Fruit fly (Drosophila melanogaster) S2 (cell line): ENCODE measurements around the gene AhcyL1.

ENCODE experiments used
- CG8478 ChIP-seq: fragments of >200 bp; optimal IDR thresholded peaks from 2 replicates; lab custom pipeline; 2018
- CTCF ChIP-seq, 2 experiments: fragments of >200 bp; optimal IDR thresholded peaks; 2 replicates each; lab custom pipeline; 2018

AhcyL1 gene

DNA sequence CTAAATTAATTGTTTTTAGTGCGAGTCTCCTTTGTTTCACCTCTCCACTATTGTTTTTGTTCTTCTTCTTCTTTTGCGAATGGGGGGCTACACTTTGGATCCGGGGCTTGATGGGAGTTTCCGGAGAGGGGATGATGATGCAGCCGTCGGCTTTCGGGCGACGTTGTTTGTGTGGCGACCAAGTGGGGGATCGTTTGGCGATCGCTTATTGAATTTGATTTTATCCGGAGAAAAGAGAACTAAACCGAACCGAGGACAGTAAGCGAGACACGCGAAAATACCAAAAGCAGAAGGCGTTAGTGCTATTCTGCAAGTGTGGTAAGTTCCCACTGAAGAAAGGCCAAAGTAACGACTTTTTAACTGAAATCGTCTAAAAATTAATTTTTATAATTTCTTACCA, at the start of gene AhcyL1:
AhcyL1 (minus strand) TSS at position 281 of the 400 bp plus-strand sequence.
- no peak for TF ChIP-seq CTCF (optimal IDR thresholded peaks at IDR 0.05; lab: Kevin White, UChicago)

DNA sequence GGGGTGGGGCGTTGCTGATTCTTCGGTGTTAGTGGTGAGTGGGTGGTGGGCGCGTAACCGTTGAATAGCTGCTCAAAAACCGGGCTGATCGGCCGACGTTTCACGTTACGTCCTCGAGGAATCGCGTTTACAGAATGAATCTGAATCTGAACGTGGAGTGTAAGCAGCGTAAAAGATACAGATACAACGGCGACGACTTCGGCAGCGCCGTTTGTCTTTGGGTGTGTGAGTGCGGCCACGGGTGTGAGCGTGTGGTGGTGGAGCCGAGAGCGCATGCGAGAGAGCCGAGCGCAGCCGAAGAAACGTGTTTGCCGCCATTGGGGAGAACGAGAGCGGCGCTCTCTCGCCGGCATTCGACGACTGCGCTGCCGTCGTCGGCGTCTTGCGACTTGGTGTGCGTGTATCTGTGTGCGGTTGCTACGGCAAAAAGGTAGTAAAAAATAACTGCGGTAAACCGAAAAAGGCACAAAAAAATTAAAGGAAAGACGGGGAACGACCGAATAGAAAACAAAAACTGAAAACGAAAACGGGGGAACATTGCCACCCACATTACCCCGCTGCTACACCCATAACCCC, 48.9 kb upstream of the AhcyL1 start:
- no peak for TF ChIP-seq CTCF (optimal IDR thresholded peaks at IDR 0.05; lab: Kevin White, UChicago)
- no peak for TF ChIP-seq CG8478

DNA sequence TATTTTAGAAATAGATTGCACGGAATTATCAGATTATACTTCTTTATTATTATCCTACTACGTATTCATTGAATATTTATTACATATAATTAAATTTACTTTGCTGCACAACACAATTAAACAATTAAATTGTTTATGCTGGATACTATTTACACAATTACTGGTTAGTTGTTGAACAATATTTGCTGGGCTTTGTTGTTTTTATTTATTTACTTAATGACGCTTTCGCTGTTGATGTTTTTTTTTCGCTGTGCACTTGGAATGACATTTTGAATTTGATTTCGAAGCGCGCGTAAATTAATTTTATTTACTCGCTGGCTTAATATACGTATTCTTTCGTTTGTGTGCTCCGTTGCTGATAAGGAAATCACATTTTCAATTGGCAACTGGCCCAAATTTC, 48.1 kb upstream of the AhcyL1 start:
- no peak for TF ChIP-seq CG8478
- TF ChIP-seq CTCF (optimal IDR thresholded peaks at IDR 0.05; lab: Kevin White, UChicago): no peak

DNA sequence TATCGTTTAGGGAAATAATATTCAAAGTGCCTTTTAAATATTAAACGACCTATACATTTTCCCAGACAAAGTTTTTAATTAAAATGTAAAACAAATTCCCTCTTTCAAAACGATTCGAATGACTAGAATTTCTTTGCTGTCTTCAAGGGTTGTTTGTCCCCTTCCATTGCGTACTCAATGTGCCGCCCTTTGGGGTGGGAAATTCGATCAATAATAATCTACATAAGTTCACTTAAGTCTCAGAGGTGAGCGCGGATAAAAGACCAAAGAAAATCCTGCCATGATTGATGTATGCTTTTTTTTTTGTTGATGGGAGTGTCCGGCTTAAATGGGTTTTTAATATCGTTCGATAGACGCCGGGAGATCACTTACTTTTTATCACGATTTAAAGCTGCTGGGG, 47.6 kb upstream of the AhcyL1 start:
- TF ChIP-seq CG8478 (no peak), CTCF (optimal IDR thresholded peaks at IDR 0.05; lab: Kevin White, UChicago) (no peak)

DNA sequence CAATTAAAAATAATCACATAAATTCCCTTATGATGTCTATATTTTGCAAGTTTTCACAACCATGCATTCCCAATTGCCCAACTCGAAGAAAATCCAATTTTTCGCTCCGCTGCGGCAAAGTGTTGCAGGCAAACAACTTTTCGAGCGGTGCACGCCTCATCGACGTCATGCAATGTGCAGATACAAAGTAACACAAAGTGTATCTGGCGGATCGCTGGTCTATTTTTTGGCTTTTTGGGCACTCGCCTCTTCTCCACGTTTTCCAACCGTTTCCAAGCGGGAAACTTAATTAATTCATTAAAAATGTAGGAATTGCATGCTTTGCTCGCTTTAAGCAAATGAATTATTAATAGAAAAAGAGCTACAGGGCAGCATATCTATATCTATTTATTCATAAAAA, 46.7 kb upstream of the AhcyL1 start:
- no peak for TF ChIP-seq CG8478
- no peak for TF ChIP-seq CTCF (optimal IDR thresholded peaks at IDR 0.05; lab: Kevin White, UChicago)

DNA sequence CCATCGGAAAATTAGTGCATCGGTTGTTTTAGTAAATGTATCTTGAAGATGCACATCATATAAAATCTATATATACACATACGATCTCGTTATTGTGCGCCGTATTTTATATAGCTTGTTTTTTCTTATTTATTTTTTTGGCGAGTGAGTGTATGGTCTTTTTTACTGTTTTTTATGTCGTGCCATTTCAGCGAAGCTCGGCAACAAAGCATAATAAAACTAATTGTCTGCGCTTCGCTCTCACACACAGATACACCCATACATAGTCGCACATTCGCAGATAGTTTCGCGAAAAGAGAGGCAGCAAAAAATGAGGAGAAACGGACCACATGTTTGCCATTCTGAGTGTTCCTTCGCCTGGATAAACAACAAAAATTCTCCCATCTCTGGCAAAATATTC, 45.7 kb upstream of the AhcyL1 start:
- no peak for TF ChIP-seq CTCF (optimal IDR thresholded peaks at IDR 0.05; lab: Kevin White, UChicago)
- no peak for TF ChIP-seq CG8478

DNA sequence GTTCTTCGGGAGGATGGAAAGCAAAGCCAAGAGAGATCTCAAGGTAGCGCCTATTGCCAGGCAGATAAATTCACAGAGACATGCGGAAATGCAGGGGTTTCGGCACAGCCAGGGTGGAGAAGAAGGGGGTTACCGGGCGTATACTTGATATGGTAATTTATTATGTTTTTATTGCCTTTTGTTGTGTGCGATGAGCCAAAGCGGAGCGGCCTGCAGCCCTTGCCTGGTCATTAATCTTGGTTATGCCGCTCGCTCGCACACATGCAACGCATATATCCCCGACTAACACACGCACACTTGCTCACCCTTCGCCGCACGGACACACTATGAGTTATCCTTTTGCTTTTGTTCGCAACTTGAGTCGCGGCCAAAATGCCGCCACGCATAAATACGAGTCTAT, 44.5 kb upstream of the AhcyL1 start:
- TF ChIP-seq CTCF (optimal IDR thresholded peaks at IDR 0.05; lab: Kevin White, UChicago): no peak
- no peak for TF ChIP-seq CG8478

DNA sequence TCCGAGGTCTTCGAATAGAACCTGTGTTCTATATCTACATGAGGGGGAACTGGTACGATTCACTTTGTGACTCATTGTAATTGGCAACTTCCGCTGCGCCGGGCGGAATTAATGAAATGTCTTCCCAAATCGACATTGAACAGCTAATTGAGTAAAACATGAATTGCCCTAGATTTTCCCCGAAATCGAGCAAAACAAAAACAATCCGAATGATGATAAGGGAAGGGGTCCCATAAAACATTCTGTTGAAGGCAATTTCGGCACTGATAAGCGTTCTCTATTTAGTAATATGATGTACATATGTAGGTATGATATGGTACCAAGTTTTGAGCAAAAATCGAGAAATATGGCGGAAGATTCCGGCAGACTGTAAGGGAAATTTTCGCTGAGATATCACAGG, 37.6 kb upstream of the AhcyL1 start:
- TF ChIP-seq CG8478: no peak
- TF ChIP-seq CTCF (optimal IDR thresholded peaks at IDR 0.05; lab: Kevin White, UChicago): no peak

DNA sequence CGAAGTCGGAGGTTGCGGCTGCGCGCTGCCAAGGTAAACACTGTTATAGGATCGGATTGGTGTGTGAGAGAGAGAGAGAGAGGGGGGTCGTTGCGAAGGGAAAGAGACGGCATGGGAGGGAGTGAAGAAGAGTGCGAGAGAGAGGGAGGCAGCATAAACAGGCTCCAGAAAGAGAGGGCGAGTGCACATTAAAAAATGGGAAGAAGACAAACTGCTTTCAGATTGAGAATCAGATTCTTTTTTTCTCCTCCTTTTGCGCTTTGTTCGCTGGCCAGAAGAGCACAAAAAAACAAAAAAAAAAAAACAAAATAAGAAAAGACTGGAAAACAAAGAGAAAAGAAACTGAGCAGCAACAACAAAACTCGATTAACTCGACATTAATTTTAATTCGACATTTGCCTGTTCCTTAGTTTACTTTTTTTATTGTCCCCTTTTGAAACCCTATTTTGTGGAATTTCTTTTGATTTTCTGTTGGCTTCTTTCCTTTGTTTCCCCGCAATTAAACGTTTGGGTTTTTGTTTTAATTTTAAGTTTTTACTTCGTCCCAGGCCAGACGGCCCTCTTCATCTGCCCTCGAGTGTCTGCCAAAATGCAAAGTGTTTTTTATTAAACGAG, 36.3 kb upstream of the AhcyL1 start:
- TF ChIP-seq CTCF (optimal IDR thresholded peaks at IDR 0.05; lab: Kevin White, UChicago): no peak

DNA sequence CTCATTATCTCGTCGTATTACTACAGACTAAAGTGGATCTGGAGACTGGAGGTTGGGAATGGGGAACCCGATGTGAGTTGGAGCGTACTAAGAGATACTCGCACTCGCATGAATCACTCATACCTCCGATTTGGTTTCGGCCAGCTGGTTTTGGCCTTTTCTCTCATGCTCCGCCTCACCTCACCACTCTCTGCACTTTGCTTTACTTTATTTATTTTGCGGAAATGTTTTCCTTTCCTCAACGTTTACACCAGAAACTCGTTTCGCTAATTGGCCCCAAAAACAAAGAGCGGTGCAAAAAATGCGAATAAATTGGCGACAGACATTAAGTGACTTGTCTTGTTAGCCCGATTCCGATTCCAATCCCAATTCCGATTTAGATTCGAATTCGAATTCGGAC, 35.3 kb upstream of the AhcyL1 start:
- TF ChIP-seq CG8478 (no peak), CTCF (optimal IDR thresholded peaks at IDR 0.05; lab: Kevin White, UChicago) (no peak)

DNA sequence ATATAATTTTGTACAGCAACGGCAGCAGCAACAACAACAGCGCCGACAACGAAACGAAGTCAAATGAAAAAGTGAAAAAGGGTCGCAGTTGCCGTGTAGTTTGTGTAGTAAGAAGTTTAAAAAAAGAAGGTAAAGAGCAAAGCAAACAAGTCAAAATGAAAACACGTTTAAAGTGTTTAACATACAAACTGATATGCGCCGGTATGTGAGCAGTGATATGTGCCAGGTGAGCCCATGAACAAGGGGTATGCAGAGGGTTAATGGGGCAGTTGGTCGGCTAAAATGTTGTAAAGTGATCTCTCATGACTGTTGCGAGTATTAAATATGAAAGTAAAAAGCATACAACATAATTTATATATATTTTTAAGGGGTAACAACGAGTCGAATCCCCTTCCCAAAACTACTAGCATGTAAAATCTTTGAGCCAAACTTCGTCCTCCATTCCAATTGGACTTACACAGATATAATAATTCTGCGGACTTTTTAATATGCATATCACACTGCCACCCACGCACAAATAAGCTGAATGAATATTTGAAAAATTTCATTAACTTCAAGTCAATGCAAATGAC, 33.9 kb upstream of the AhcyL1 start:
- TF ChIP-seq CTCF (optimal IDR thresholded peaks at IDR 0.05; lab: Kevin White, UChicago) (no peak), CG8478 (no peak)

DNA sequence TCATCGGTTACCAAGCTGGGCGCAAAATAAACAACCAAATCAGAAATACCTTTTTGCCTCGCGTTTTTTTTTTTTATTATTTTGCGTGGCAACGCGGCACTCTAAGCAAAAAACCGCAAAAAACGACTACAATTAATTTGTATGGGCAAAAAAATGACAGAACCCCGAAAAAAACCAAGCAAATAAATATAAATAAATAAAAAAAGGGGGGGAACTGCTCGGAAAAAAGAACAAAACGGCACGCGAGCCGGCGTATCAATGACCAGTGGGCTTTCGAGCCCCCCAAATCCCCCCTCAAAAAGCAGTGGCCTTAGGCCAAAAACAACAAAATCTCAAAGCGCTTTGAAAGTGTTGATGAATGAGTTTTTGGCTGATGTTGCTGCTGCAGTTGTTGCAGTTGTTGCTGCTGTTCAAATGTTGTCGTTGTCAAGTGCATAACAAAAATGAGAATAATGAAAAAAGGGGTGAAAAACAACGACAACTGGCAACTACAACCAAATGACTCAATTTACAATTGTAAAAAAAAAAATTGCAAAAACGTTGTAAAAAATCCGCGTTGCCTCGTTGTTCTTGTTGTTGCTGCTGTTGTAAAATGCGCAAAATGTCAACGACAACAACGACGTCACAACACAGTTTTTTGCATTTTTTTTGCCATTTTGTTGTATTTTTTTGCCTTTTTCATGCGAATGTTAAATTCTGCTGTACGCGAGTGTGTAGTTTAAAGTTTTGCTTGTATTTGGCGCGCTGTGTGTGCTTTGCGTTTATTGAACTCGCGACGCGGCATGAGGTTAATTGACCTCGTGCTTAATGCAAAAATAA, 33.2 kb upstream of the AhcyL1 start:
- TF ChIP-seq CG8478 (no peak), CTCF (optimal IDR thresholded peaks at IDR 0.05; lab: Kevin White, UChicago) (no peak)

DNA sequence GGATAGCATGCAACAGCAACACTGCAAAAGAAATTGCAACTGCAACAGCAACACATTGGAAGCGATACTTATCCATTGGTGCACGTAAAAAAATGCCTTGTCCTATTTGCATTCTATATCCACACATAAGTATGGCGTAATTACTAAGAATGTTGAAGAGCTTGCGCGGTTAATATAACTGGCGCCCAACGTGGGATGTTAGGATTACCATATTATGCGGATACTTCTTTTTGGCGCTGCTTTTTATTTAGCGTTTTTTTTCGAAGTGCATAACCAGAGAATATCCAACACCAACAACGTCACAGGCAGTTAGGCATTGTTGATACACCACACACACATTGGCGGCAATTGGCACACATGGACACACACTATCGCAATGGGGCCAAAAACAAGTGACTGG, 30.0 kb upstream of the AhcyL1 start:
- TF ChIP-seq CTCF (optimal IDR thresholded peaks at IDR 0.05; lab: Kevin White, UChicago): no peak
- TF ChIP-seq CG8478: no peak

DNA sequence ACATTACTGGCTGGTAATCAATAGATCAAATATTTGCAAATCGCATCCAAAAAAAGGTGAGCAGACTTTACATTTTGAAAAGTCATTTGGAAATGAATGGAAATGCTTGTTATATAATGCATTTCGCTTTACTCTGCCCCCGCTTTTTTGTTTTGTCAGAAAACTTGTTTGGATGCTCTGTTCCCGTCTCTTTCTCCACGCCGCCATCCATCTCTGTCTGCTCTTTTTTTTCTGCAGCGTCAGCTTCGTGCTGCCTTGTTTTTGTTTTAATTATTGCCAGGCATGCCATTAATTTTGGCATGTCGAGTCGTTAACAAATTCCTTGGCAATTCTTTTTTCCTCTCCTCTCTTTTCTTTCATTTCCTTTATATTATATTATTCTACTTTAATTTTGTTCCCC, 29.3 kb upstream of the AhcyL1 start:
- TF ChIP-seq CTCF (optimal IDR thresholded peaks at IDR 0.05; lab: Kevin White, UChicago): no peak
- TF ChIP-seq CG8478: no peak

DNA sequence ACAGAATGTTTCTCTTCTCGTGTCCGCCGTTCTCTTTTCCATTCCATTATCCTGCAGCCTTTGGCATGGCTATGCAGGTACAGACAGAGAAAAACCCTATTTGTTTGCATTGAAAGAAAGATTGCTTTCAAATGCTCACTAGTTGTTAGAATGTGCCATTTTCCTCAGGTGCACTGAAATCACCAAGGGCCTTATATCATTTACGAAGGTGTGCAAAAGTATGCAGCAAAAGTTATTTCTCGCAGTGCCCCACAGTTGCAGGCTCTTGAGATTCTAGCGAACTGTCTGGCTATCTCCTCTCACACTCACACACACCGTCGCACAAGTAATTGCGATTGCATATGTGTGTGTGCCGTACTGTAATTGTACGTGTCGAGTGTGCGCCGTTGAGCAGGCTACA, 28.2 kb upstream of the AhcyL1 start:
- TF ChIP-seq CG8478: no peak
- TF ChIP-seq CTCF (optimal IDR thresholded peaks at IDR 0.05; lab: Kevin White, UChicago): no peak

DNA sequence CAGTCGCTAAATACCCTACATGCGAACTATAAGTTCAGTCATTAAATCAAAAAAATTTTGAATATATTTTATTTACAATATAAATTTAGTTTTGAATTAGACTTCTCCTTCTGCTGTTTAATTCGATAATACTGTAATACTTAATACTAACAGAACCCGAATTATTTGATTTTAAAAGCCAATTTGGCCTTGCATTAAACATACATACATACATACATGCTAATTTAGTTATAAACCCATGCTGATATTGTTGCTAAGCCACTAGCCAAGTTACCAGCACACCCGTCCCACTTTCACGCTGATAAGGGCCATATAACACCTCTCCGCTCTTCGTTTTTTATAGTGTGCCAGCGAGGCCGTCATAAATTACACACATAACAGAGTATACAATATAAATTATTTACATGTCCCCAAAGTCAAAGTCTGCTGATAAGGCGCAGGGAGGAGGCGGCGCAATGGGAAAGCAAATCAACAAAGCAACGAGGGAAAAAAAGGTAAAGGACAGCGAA, 27.0 kb upstream of the AhcyL1 start:
- TF ChIP-seq CG8478 (no peak), CTCF (optimal IDR thresholded peaks at IDR 0.05; lab: Kevin White, UChicago) (no peak)
